Fruit fly (Drosophila melanogaster): ENCODE measurements around the gene SdhD.
A peak's percentile ranks its signal among the peaks of the same experiment; 100 is the strongest.

Gene SdhD

DNA sequence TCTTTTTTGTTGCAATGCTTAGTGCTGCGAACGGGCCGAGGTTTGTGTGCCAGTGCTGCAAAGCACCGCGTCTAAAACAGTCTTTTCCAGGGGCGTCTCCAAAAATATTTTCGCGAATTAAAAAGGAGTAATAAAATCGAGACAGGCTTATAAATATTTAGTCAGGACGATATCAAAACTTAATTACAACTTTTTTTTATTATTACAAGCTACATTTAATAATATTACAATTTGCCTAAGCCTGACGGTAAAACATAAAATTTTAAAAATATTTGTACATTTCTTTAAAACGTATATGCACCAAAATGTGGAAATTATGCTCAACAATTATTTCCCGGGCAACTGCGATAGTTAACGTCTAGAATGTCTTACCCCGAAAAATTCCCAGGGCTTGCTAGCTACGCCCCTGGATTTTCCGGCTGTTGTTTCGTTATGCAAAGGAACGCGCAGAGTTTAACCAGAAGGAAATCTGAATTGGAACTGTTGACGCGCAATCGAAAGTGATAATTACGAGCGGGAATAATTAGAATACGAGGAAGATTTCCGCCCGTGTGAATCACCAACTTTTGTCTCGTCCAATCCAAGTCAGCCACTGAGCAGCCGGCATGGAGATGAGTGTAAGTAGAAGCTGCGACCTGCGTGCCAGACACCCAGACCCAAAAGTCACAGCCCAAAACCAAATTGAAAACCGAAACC is 2.3 kb downstream of the SdhD start, which contains the start of the genes PTPMT1 and Hrd3 (continued):
- TF ChIP-seq CG18599 (GFP tag; optimal IDR thresholded peaks at IDR 0.05) (peak; percentile 99), Dip2 (GFP tag; IDR thresholded peaks at IDR 0.05) (peak; percentile 70), CG12391 (tag; optimal IDR thresholded peaks at IDR 0.05) (peak; percentile 99), CG14441 (GFP tag; IDR thresholded peaks at IDR 0.05) (peak; percentile 96), NC2β (GFP tag; optimal IDR thresholded peaks at IDR 0.05) (peak; percentile 95), Myb (GFP tag; optimal IDR thresholded peaks at IDR 0.05) (peak; percentile 88), C15 (GFP tag; IDR thresholded peaks at IDR 0.05) (peak; percentile 89; the same call in 2 of the 3 replicates), Oaz (GFP tag; IDR thresholded peaks at IDR 0.05) (peak; percentile 92), sob (GFP tag; IDR thresholded peaks at IDR 0.05) (peak; percentile 96), CG14710 (tag; optimal IDR thresholded peaks at IDR 0.05) (peak; percentile 98), Pdp1 (GFP tag; optimal IDR thresholded peaks at IDR 0.05) (peak; percentile 99), pan (optimal IDR thresholded peaks at IDR 0.05) (no peak), pan (GFP tag; optimal IDR thresholded peaks at IDR 0.05 in 1 of 2, IDR thresholded peaks at IDR 0.05 in 1 of 2) (peak in 1 of 2 experiments; percentile 93), Blimp-1 (GFP tag; optimal IDR thresholded peaks at IDR 0.05) (peak; percentile 95), Dek (tag; optimal IDR thresholded peaks at IDR 0.05) (peak; percentile 98), gro (GFP tag; optimal IDR thresholded peaks at IDR 0.05) (peak; percentile 97), CG4707 (GFP tag; optimal IDR thresholded peaks at IDR 0.05) (peak; percentile 89), CG9437 (GFP tag; optimal IDR thresholded peaks at IDR 0.05) (peak; percentile 97), al (GFP tag; IDR thresholded peaks at IDR 0.05) (peak; percentile 94), Rx (GFP tag; IDR thresholded peaks at IDR 0.05) (peak; percentile 89; the same call in 1 of the 2 replicates), CG15696 (tag; optimal IDR thresholded peaks at IDR 0.05) (peak; percentile 98), CG13123 (GFP tag; optimal IDR thresholded peaks at IDR 0.05) (peak; percentile 96), Ravus (GFP tag; IDR thresholded peaks at IDR 0.05) (peak; percentile 87), CG10654 (GFP tag; optimal IDR thresholded peaks at IDR 0.05) (peak; percentile 98), Awh (GFP tag; IDR thresholded peaks at IDR 0.05) (peak; percentile 92), vnd (GFP tag; IDR thresholded peaks at IDR 0.05; ENCODE audit: partially characterized antibody) (no peak), nerfin-1 (tag; optimal IDR thresholded peaks at IDR 0.05) (peak; percentile 98), CG12744 (GFP tag; optimal IDR thresholded peaks at IDR 0.05) (peak; percentile 97), trh (GFP tag; optimal IDR thresholded peaks at IDR 0.05) (peak; percentile 97), ewg (GFP tag; optimal IDR thresholded peaks at IDR 0.05) (peak; percentile 96), ase (GFP tag; IDR thresholded peaks at IDR 0.05) (peak; percentile 88), ftz-f1 (GFP tag; optimal IDR thresholded peaks at IDR 0.05) (peak; percentile 84), Fer2 (tag; optimal IDR thresholded peaks at IDR 0.05) (peak; percentile 97), CG12299 (tag; optimal IDR thresholded peaks at IDR 0.05) (peak; percentile 96), bab2 (GFP tag; optimal IDR thresholded peaks at IDR 0.05) (peak; percentile 98), da (GFP tag; optimal IDR thresholded peaks at IDR 0.05) (peak; percentile 93), luna (GFP tag; optimal IDR thresholded peaks at IDR 0.05) (peak; percentile 82), phol (tag; optimal IDR thresholded peaks at IDR 0.05) (peak; percentile 99), CG4820 (GFP tag; optimal IDR thresholded peaks at IDR 0.05) (peak; percentile 98), shn (GFP tag; optimal IDR thresholded peaks at IDR 0.05) (peak; percentile 97), cas (GFP tag; IDR thresholded peaks at IDR 0.05) (peak; percentile 85), CG10565 (GFP tag; optimal IDR thresholded peaks at IDR 0.05) (peak; percentile 92), pfk (GFP tag; optimal IDR thresholded peaks at IDR 0.05) (peak; percentile 64), Gug (GFP tag; IDR thresholded peaks at IDR 0.05) (peak; percentile 98), dati (GFP tag; IDR thresholded peaks at IDR 0.05) (peak; percentile 80), Hsf (GFP tag; optimal IDR thresholded peaks at IDR 0.05) (peak; percentile 99), Hand (GFP tag; optimal IDR thresholded peaks at IDR 0.05) (peak; percentile 96), dysf (GFP tag; IDR thresholded peaks at IDR 0.05) (peak; percentile 98), peb (GFP tag; IDR thresholded peaks at IDR 0.05) (peak; percentile 93), crol (GFP tag; IDR thresholded peaks at IDR 0.05) (peak; percentile 63; the same call in 1 of the 2 replicates)

Data from whole organism, embryonic.